Worm (Caenorhabditis elegans) whole organism, L4 larva: ENCODE results near the gene F02E11.3.

Experiments
- Y48G9A.11 ChIP-seq: fragments of 200-800 bp; sonication (Bioruptor generic); IDR thresholded peaks from 2 replicates; pipeline ENCODE4 v1.3.6; 2022; ENCODE audit warnings: missing genetic modification reagents, missing genetic modification characterization, missing compliant biosample characterization
- ama-1 ChIP-seq: fragments of 150-350 bp; optimal IDR thresholded peaks from 2 replicates; lab custom pipeline; 2014; ENCODE audit warnings: inconsistent platforms, mixed read lengths
- ceh-82 ChIP-seq: sonication (generic microtip); optimal IDR thresholded peaks from 2 replicates; lab custom pipeline; 2017; ENCODE audit warnings: missing biosample characterization, missing genetic modification characterization
- dmd-8 ChIP-seq: fragments of 200-800 bp; sonication (Bioruptor generic); IDR thresholded peaks from 2 replicates; pipeline ENCODE4 v1.3.6; 2022; ENCODE audit warnings: missing genetic modification characterization, missing compliant biosample characterization
- egl-27 ChIP-seq: sonication (generic microtip); optimal IDR thresholded peaks from 3 replicates; lab custom pipeline; 2017; ENCODE audit warnings: missing biosample characterization, missing genetic modification reagents, missing genetic modification characterization
- lir-3 ChIP-seq: sonication (generic microtip); optimal IDR thresholded peaks from 2 replicates; lab custom pipeline; 2016; ENCODE audit warnings: mild to moderate bottlenecking, missing genetic modification characterization, missing compliant biosample characterization
- nhr-11 ChIP-seq: fragments of 150-350 bp; optimal IDR thresholded peaks from 2 replicates; lab custom pipeline; 2014; ENCODE audit warnings: missing biosample characterization, missing genetic modification characterization
- nhr-237 ChIP-seq: sonication (generic microtip); optimal IDR thresholded peaks from 2 replicates; lab custom pipeline; 2017; ENCODE audit warnings: missing biosample characterization, missing genetic modification characterization
- nhr-28 ChIP-seq: fragments of 150-350 bp; optimal IDR thresholded peaks from 2 replicates; lab custom pipeline; 2014; ENCODE audit warnings: missing biosample characterization, missing genetic modification characterization
- unc-39 ChIP-seq: sonication (generic microtip); optimal IDR thresholded peaks from 2 replicates; lab custom pipeline; 2017; ENCODE audit warnings: missing biosample characterization, missing genetic modification characterization
- unc-62 ChIP-seq, 3 experiments: fragments of 150-350 bp in 1 of 3; sonication (generic microtip); optimal IDR thresholded peaks in 2 of 3; peaks in 1 of 3; 1 replicate in 1 of 3; 2 replicates in 2 of 3; lab custom pipeline; 2014 to 2017; ENCODE audit warnings: missing biosample characterization in 3 of 3, missing genetic modification characterization in 3 of 3, missing genetic modification reagents in 3 of 3, missing genotype in 1 of 3
- zag-1 ChIP-seq: fragments of 150-350 bp; optimal IDR thresholded peaks from 2 replicates; lab custom pipeline; 2014; ENCODE audit warnings: missing biosample characterization, missing genetic modification characterization

DNA sequence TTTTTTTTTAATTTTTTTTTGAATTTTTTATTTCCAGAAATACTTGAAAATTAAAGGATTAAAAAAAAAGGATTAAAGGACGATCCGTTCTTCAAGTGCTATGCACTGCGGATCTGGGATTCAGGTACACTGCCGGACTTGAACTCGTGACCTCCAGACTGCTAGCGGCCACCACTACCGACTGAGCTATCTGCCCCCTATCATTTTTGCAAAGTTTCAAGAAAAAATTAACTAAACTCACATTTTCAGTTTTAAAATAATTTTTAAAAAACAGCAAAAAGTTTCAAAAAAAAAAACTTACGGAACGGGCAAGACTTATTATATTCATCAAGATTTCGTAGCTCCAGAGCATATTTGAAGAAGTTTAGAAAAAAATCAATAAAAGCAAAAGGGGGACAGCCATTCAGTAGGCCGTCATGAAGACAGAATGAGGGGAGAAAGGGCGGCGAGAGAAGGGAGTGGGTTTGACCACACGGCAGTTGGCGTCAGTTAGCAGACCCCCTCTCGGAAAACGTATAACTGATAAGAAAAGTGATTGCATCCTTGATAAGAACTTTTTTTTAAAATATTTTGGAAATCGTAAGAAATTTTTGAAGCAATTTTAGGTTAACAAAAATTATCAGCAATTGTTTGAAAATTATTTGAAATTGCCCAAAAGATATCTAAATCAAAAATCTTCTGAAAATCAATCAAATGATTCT is 36.3 kb upstream of the F02E11.3 start:
- TF ChIP-seq egl-27 (no peak), zag-1 (tag; lab: Kevin White, UChicago) (no peak), unc-39 (tag; lab: Kevin White, UChicago) (no peak), unc-62 (GFP tag; optimal IDR thresholded peaks at IDR 0.05 in 1 of 2; lab: Kevin White, UChicago) (no peak), unc-62 (tag; optimal IDR thresholded peaks at IDR 0.05; lab: Kevin White, UChicago) (no peak), lir-3 (tag; lab: Kevin White, UChicago) (no peak), Y48G9A.11 (GFP tag; lab: Robert Waterston, UW) (no peak), dmd-8 (GFP tag; lab: Robert Waterston, UW) (no peak), nhr-237 (tag; lab: Kevin White, UChicago) (no peak), nhr-28 (tag; lab: Kevin White, UChicago) (peak; percentile 23), ceh-82 (tag; lab: Kevin White, UChicago) (no peak), ama-1 (lab: Kevin White, UChicago) (no peak), nhr-11 (tag; lab: Kevin White, UChicago) (no peak)
